Worm (Caenorhabditis elegans) whole organism, dauer: ENCODE measurements around the gene H39E20.1.
"Not testable (repeated sequence)": the region's sequence is repeated elsewhere in the genome, so short reads cannot be mapped to it uniquely, and the experiment has no call there.

Source experiments
- unc-62 ChIP-seq: sonication (generic microtip); optimal IDR thresholded peaks from 2 replicates; lab custom pipeline; 2017; ENCODE audit warnings: missing biosample characterization, missing genetic modification reagents, missing genetic modification characterization

The H39E20.1 gene

ce11 chrX:1410552-1410951 lies 13.1 kb upstream of the H39E20.1 start, which contains the start of gene abu-2:
abu-2 (minus strand) TSS chrX:1410652.
- no peak for TF ChIP-seq unc-62 (GFP tag; lab: Kevin White, UChicago)

ce11 chrX:1409224-1409623 lies 11.8 kb upstream of the H39E20.1 start:
- TF ChIP-seq unc-62 (GFP tag; lab: Kevin White, UChicago) = no peak

- not testable (repeated sequence) for TF ChIP-seq unc-62 (GFP tag; lab: Kevin White, UChicago)
Observed at ce11 chrX:1403971-1404370, 6.6 kb upstream of the H39E20.1 start, which contains the start of gene ZK402.1. ZK402.1 (plus strand) TSS chrX:1404271.

ce11 chrX:1403444-1403843 lies 6.0 kb upstream of the H39E20.1 start, which contains the start of gene ZK402.2:
ZK402.2 (plus strand) TSS chrX:1403744.
- not testable (repeated sequence) for TF ChIP-seq unc-62 (GFP tag; lab: Kevin White, UChicago)

- TF ChIP-seq unc-62 (GFP tag; lab: Kevin White, UChicago) = no peak
Observed at ce11 chrX:1401259-1401658, 3.8 kb upstream of the H39E20.1 start, which contains the start of gene ZK402.5. ZK402.5 (minus strand) TSS chrX:1401359.

ce11 chrX:1395793-1396192 lies 1.6 kb downstream of the H39E20.1 start:
- TF ChIP-seq unc-62 (GFP tag; lab: Kevin White, UChicago) = no peak

- TF ChIP-seq unc-62 (GFP tag; lab: Kevin White, UChicago) = no peak
Observed at ce11 chrX:1394437-1394836, 3.0 kb downstream of the H39E20.1 start.

ce11 chrX:1393891-1394290 lies 3.5 kb downstream of the H39E20.1 start, which contains the start of gene F56C3.9:
F56C3.9 (minus strand) TSS chrX:1393991.
- no peak for TF ChIP-seq unc-62 (GFP tag; lab: Kevin White, UChicago)

ce11 chrX:1389382-1389983 lies 7.9 kb downstream of the H39E20.1 start:
- TF ChIP-seq unc-62 (GFP tag; lab: Kevin White, UChicago) = no peak

ce11 chrX:1386893-1387367 lies 10.5 kb downstream of the H39E20.1 start, which contains the start of gene F56C3.1:
F56C3.1 (plus strand) TSS chrX:1387317.
- no peak for TF ChIP-seq unc-62 (GFP tag; lab: Kevin White, UChicago)

- no peak for TF ChIP-seq unc-62 (GFP tag; lab: Kevin White, UChicago)
Observed at ce11 chrX:1384538-1384937, 12.9 kb downstream of the H39E20.1 start, which contains the start of gene F56C3.8. F56C3.8 (minus strand) TSS chrX:1384638.

- TF ChIP-seq unc-62 (GFP tag; lab: Kevin White, UChicago) = no peak
Observed at ce11 chrX:1383546-1383945, 13.9 kb downstream of the H39E20.1 start.

ce11 chrX:1381565-1381964 lies 15.9 kb downstream of the H39E20.1 start, which contains the start of gene F56C3.10:
F56C3.10 (minus strand) TSS chrX:1381665.
- TF ChIP-seq unc-62 (GFP tag; lab: Kevin White, UChicago) = no peak

ce11 chrX:1379391-1379790 lies 18.0 kb downstream of the H39E20.1 start:
- no peak for TF ChIP-seq unc-62 (GFP tag; lab: Kevin White, UChicago)

ce11 chrX:1372464-1372863 lies 25.0 kb downstream of the H39E20.1 start:
- TF ChIP-seq unc-62 (GFP tag; lab: Kevin White, UChicago) = no peak

- no peak for TF ChIP-seq unc-62 (GFP tag; lab: Kevin White, UChicago)
Observed at ce11 chrX:1371688-1372087, 25.7 kb downstream of the H39E20.1 start, which contains the start of gene fbxa-190. fbxa-190 (plus strand) TSS chrX:1372012.
